Fruit fly (Drosophila melanogaster) whole organism, embryonic: ENCODE data around the gene armi.

Experiments used
- Ada2b ChIP-seq: fragments of 200-800 bp; sonication (Bioruptor generic); IDR thresholded peaks from 2 replicates; pipeline ENCODE4 v1.3.6; 2022; ENCODE audit warnings: missing biosample characterization, missing genetic modification characterization
- CG11560 ChIP-seq: fragments of 200-800 bp; sonication (Bioruptor generic); IDR thresholded peaks from 3 replicates; pipeline ENCODE4 v1.3.6; 2022; ENCODE audit warnings: missing biosample characterization, missing genetic modification characterization
- CG11696 ChIP-seq: fragments of 200-800 bp; sonication (Bioruptor generic); IDR thresholded peaks from 2 replicates; pipeline ENCODE4 v1.3.6; 2022; ENCODE audit warnings: missing biosample characterization, missing genetic modification characterization
- CG12071 ChIP-seq: fragments of 200-800 bp; sonication (Bioruptor generic); optimal IDR thresholded peaks from 3 replicates; lab custom pipeline; 2018; ENCODE audit warnings: missing biosample characterization, mild to moderate bottlenecking, missing genetic modification characterization
- CG13894 ChIP-seq: fragments of 200-800 bp; sonication (Bioruptor generic); optimal IDR thresholded peaks from 3 replicates; lab custom pipeline; 2018; ENCODE audit warnings: missing biosample characterization, mild to moderate bottlenecking, missing genetic modification characterization, moderate library complexity
- CG17359 ChIP-seq: fragments of 200-800 bp; sonication (Bioruptor generic); optimal IDR thresholded peaks from 3 replicates; lab custom pipeline; 2018; ENCODE audit warnings: missing biosample characterization, mild to moderate bottlenecking, missing genetic modification characterization, moderate library complexity
- CG17829 ChIP-seq: fragments of 200-800 bp; optimal IDR thresholded peaks from 2 replicates; lab custom pipeline; 2019; ENCODE audit warnings: missing biosample characterization, mild to moderate bottlenecking, missing genetic modification characterization, moderate library complexity
- CG18764 ChIP-seq: fragments of 200-800 bp; sonication (Bioruptor generic); optimal IDR thresholded peaks from 3 replicates; lab custom pipeline; 2016; ENCODE audit warnings: missing biosample characterization, missing genetic modification characterization
- CG2875 ChIP-seq: fragments of 200-800 bp; sonication (Bioruptor generic); optimal IDR thresholded peaks from 2 replicates; lab custom pipeline; 2017; ENCODE audit warnings: missing biosample characterization, mild to moderate bottlenecking, missing genetic modification characterization, missing genetic modification reagents
- CG3065 ChIP-seq: fragments of 200-800 bp; sonication (Bioruptor generic); optimal IDR thresholded peaks from 2 replicates; lab custom pipeline; 2016; ENCODE audit warnings: missing biosample characterization, missing genetic modification characterization
- CG3163 ChIP-seq: fragments of 200-800 bp; sonication (Bioruptor generic); optimal IDR thresholded peaks from 3 replicates; lab custom pipeline; 2016; ENCODE audit warnings: missing biosample characterization, missing genetic modification characterization
- CG6254 ChIP-seq: fragments of 200-800 bp; sonication (Bioruptor generic); optimal IDR thresholded peaks from 3 replicates; lab custom pipeline; 2017; ENCODE audit warnings: mild to moderate bottlenecking, missing biosample characterization, missing genetic modification reagents, missing genetic modification characterization
- CG6791 ChIP-seq: fragments of 200-800 bp; sonication (Bioruptor generic); IDR thresholded peaks from 3 replicates; pipeline ENCODE4 v1.3.6; 2022; ENCODE audit warnings: missing biosample characterization, missing genetic modification characterization; ENCODE audit not compliant: partially characterized antibody
- CG7372 ChIP-seq: fragments of 200-800 bp; sonication (Bioruptor generic); IDR thresholded peaks from 2 replicates; pipeline ENCODE4 v1.3.6; 2022; ENCODE audit warnings: missing biosample characterization, missing genetic modification characterization
- CG7556 ChIP-seq: fragments of 200-800 bp; sonication (Bioruptor generic); optimal IDR thresholded peaks from 2 replicates; lab custom pipeline; 2017; ENCODE audit warnings: missing biosample characterization, mild to moderate bottlenecking, missing genetic modification characterization
- CG8089 ChIP-seq: fragments of 200-800 bp; sonication (Bioruptor generic); optimal IDR thresholded peaks from 3 replicates; lab custom pipeline; 2016; ENCODE audit warnings: missing biosample characterization, missing genetic modification characterization
- CG8281 ChIP-seq: fragments of 200-800 bp; sonication (Bioruptor generic); optimal IDR thresholded peaks from 2 replicates; lab custom pipeline; 2018; ENCODE audit warnings: missing biosample characterization, mild to moderate bottlenecking, missing genetic modification characterization, moderate library complexity
- CG8290 ChIP-seq, 3 experiments: fragments of 200-800 bp; sonication (Bioruptor generic); optimal IDR thresholded peaks; 2 replicates each; lab custom pipeline; 2016 to 2019; ENCODE audit warnings: missing biosample characterization in 3 of 3, missing genetic modification characterization in 3 of 3, mild to moderate bottlenecking in 2 of 3, moderate library complexity in 1 of 3
- CG8765 ChIP-seq: fragments of 200-800 bp; sonication (Bioruptor generic); IDR thresholded peaks from 2 replicates; pipeline ENCODE4 v1.3.6; 2022; ENCODE audit warnings: missing biosample characterization, missing genetic modification characterization
- CG8924 ChIP-seq: fragments of 200-800 bp; optimal IDR thresholded peaks from 3 replicates; lab custom pipeline; 2019; ENCODE audit warnings: missing biosample characterization, mild to moderate bottlenecking, missing genetic modification characterization, moderate library complexity
- D ChIP-seq, 2 experiments: fragments of 200-800 bp in 1 of 2; fragments of >200 bp in 1 of 2; sonication (Bioruptor generic) in 1 of 2; optimal IDR thresholded peaks; 2 replicates in 1 of 2; 3 replicates in 1 of 2; lab custom pipeline; 2017; ENCODE audit warnings: mild to moderate bottlenecking in 1 of 2, missing biosample characterization in 1 of 2, missing genetic modification characterization in 1 of 2, missing genetic modification reagents in 1 of 2
- Dfd ChIP-seq, 2 experiments: fragments of >200 bp; optimal IDR thresholded peaks; 2 replicates each; lab custom pipeline; 2017; ENCODE audit warnings: missing biosample characterization in 2 of 2, missing genetic modification characterization in 2 of 2
- Hr78 ChIP-seq, 2 experiments: fragments of 200-800 bp in 1 of 2; fragments of >200 bp in 1 of 2; sonication (Bioruptor generic) in 1 of 2; optimal IDR thresholded peaks; 2 replicates each; lab custom pipeline; 2017 to 2019; ENCODE audit warnings: missing biosample characterization in 2 of 2, missing genetic modification characterization in 2 of 2, mild to moderate bottlenecking in 1 of 2, moderate library complexity in 1 of 2
- Lhr ChIP-seq: fragments of 200-800 bp; sonication (Bioruptor generic); optimal IDR thresholded peaks from 3 replicates; lab custom pipeline; 2017; ENCODE audit warnings: mild to moderate bottlenecking, missing biosample characterization, missing genetic modification reagents, missing genetic modification characterization
- MTF-1 ChIP-seq: fragments of 200-800 bp; sonication (Bioruptor generic); optimal IDR thresholded peaks from 2 replicates; lab custom pipeline; 2018; ENCODE audit warnings: missing biosample characterization, mild to moderate bottlenecking, missing genetic modification characterization, borderline replicate concordance
- Ravus ChIP-seq: fragments of 200-800 bp; sonication (Bioruptor generic); IDR thresholded peaks from 2 replicates; pipeline ENCODE4 v1.3.6; 2022; ENCODE audit warnings: missing biosample characterization, missing genetic modification characterization
- Tbp ChIP-seq: fragments of >200 bp; optimal IDR thresholded peaks from 2 replicates; lab custom pipeline; 2018; ENCODE audit warnings: missing biosample characterization, missing genetic modification characterization
- ab ChIP-seq: fragments of 200-800 bp; sonication (Bioruptor generic); optimal IDR thresholded peaks from 2 replicates; lab custom pipeline; 2016; ENCODE audit warnings: missing biosample characterization, missing genetic modification characterization
- amos ChIP-seq: fragments of 200-800 bp; sonication (Bioruptor generic); IDR thresholded peaks from 2 replicates; pipeline ENCODE4 v1.3.6; 2022; ENCODE audit warnings: missing biosample characterization, missing genetic modification characterization; ENCODE audit not compliant: partially characterized antibody
- bcd ChIP-seq: fragments of 200-800 bp; sonication (Bioruptor generic); optimal IDR thresholded peaks from 2 replicates; lab custom pipeline; 2017; ENCODE audit warnings: missing biosample characterization, mild to moderate bottlenecking, missing genetic modification characterization
- cato ChIP-seq: fragments of 200-800 bp; sonication (Bioruptor generic); optimal IDR thresholded peaks from 2 replicates; lab custom pipeline; 2016; ENCODE audit warnings: missing biosample characterization, missing genetic modification characterization, borderline replicate concordance
- cg ChIP-seq: fragments of 200-800 bp; sonication (Bioruptor generic); optimal IDR thresholded peaks from 3 replicates; lab custom pipeline; 2019; ENCODE audit warnings: missing biosample characterization, mild to moderate bottlenecking, missing genetic modification characterization, moderate library complexity
- chif ChIP-seq, 2 experiments: fragments of 200-800 bp; sonication (Bioruptor generic); optimal IDR thresholded peaks; 3 replicates each; lab custom pipeline; 2016; ENCODE audit warnings: missing biosample characterization in 2 of 2, missing genetic modification characterization in 2 of 2
- dan ChIP-seq: fragments of 200-800 bp; sonication (Bioruptor generic); IDR thresholded peaks from 2 replicates; pipeline ENCODE4 v1.3.6; 2022; ENCODE audit warnings: missing biosample characterization, missing genetic modification characterization
- dmrt11E ChIP-seq: fragments of 200-800 bp; sonication (Bioruptor generic); optimal IDR thresholded peaks from 3 replicates; lab custom pipeline; 2018; ENCODE audit warnings: missing biosample characterization, mild to moderate bottlenecking, missing genetic modification characterization, moderate library complexity
- dpn ChIP-seq, 2 experiments: fragments of 200-800 bp; sonication (Bioruptor generic); optimal IDR thresholded peaks; 3 replicates each; lab custom pipeline; 2016; ENCODE audit warnings: missing biosample characterization in 2 of 2, missing genetic modification characterization in 2 of 2
- gce ChIP-seq: fragments of 200-800 bp; sonication (Bioruptor generic); IDR thresholded peaks from 3 replicates; pipeline ENCODE4 v1.3.6; 2022; ENCODE audit warnings: missing biosample characterization, missing genetic modification characterization
- gem ChIP-seq: fragments of 200-800 bp; sonication (Bioruptor generic); optimal IDR thresholded peaks from 2 replicates; lab custom pipeline; 2019; ENCODE audit warnings: missing biosample characterization, mild to moderate bottlenecking, missing genetic modification characterization, moderate library complexity
- gsb ChIP-seq: fragments of 200-800 bp; sonication (Bioruptor generic); IDR thresholded peaks from 2 replicates; pipeline ENCODE4 v1.3.6; 2022; ENCODE audit warnings: missing biosample characterization, missing genetic modification characterization
- ham ChIP-seq: fragments of 200-800 bp; sonication (Bioruptor generic); IDR thresholded peaks from 2 replicates; pipeline ENCODE4 v1.3.6; 2022; ENCODE audit warnings: missing biosample characterization, missing genetic modification characterization
- otp ChIP-seq: fragments of 200-800 bp; sonication (Bioruptor generic); IDR thresholded peaks from 3 replicates; pipeline ENCODE4, ENCODE4 v1.3.6; 2022; ENCODE audit warnings: missing biosample characterization, missing genetic modification characterization
- pnt ChIP-seq: fragments of 200-800 bp; sonication (Bioruptor generic); optimal IDR thresholded peaks from 3 replicates; lab custom pipeline; 2016; ENCODE audit warnings: missing biosample characterization, missing genetic modification characterization
- pum ChIP-seq: fragments of 200-800 bp; sonication (Bioruptor generic); optimal IDR thresholded peaks from 2 replicates; lab custom pipeline; 2016; ENCODE audit warnings: missing biosample characterization, missing genetic modification characterization
- sqz ChIP-seq: fragments of 200-800 bp; sonication (Bioruptor generic); optimal IDR thresholded peaks from 3 replicates; lab custom pipeline; 2018; ENCODE audit warnings: missing biosample characterization, mild to moderate bottlenecking, missing genetic modification characterization
- stc ChIP-seq: fragments of 200-800 bp; sonication (Bioruptor generic); IDR thresholded peaks from 2 replicates; pipeline ENCODE4 v1.3.6; 2022; ENCODE audit warnings: missing biosample characterization, missing genetic modification characterization
- tin ChIP-seq: fragments of 200-800 bp; sonication (Bioruptor generic); optimal IDR thresholded peaks from 3 replicates; lab custom pipeline; 2016; ENCODE audit warnings: missing biosample characterization, missing genetic modification characterization
- zf30C ChIP-seq: fragments of 200-800 bp; sonication (Bioruptor generic); optimal IDR thresholded peaks from 3 replicates; lab custom pipeline; 2018; ENCODE audit warnings: missing biosample characterization, mild to moderate bottlenecking, missing genetic modification characterization

Gene armi

DNA sequence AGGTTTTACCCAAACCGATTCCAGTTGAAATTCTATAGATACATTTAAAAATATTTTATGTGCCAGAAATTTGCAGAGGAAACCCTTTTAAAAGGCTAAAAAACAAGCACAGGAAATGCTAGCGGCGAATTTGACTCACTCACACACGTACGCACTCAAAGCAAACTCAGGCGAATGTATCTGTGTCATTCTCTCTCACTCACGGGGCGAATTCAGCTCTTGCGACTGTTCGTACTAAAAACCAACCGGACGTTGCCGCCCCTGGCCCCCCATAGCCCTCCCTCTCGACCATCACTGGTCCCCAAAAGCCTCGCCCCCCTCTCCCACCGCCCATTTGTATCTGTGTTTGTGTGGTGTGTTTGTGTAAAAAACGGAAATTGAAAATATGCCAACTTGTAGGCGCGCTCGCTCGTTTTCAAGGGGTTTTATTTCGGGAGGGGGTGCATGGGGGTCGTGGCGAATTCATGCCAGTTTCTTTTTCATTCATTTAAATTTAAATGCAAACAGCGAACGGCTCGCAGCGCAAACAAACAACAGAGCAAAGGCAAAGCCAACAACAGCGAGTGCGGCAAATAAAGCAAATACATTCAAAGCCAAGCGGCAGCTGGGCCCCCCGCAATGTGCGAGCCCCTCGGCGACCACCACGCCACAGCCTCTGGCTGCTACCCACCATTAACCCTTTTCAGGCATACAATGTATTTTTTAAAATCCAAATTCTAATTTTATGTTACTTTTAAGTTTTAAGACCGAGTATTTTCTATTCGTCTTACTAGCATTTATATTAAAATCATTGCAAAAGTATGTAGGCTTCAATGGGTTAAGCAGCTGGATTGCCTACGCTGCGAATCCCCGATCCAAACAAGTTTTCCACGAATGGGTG, 42.7 kb upstream of the armi start (continued):
- TF ChIP-seq CG8089 (GFP tag; lab: Kevin White, UChicago) (peak; percentile 44), pum (GFP tag; lab: Kevin White, UChicago) (peak; percentile 48), amos (GFP tag; lab: Robert Waterston, UW) (peak; percentile 25; the same call in 1 of the 2 replicates), CG17359 (tag; lab: Kevin White, UChicago) (peak; percentile 84), otp (GFP tag; lab: Robert Waterston, UW) (peak; percentile 67; the same call in 2 of the 3 replicates), CG8290 (GFP tag; optimal IDR thresholded peaks at IDR 0.05; lab: Kevin White, UChicago) (no peak), CG8290 (tag; optimal IDR thresholded peaks at IDR 0.05; lab: Kevin White, UChicago) (peak; percentile 25 to 97), dmrt11E (tag; lab: Kevin White, UChicago) (no peak), CG11696 (GFP tag; lab: Robert Waterston, UW) (0 out of 2 replicates have a peak, but pooled peaks have one; percentile 66), CG7556 (peak; percentile 76), gsb (peak; percentile 59), MTF-1 (GFP tag; lab: Kevin White, UChicago) (peak; percentile 50), bcd (peak; percentile 63), CG6254 (no peak), CG8281 (tag; lab: Kevin White, UChicago) (peak; percentile 52), CG11560 (tag; lab: Robert Waterston, UW) (peak; percentile 52; the same call in 1 of the 3 replicates), CG17829 (peak; percentile 3), dan (no peak), Ravus (peak; percentile 58), Lhr (GFP tag; lab: Kevin White, UChicago) (peak; percentile 24), CG3163 (GFP tag; lab: Kevin White, UChicago) (peak; percentile 23), CG13894 (peak; percentile 95), Hr78 (GFP tag; optimal IDR thresholded peaks at IDR 0.05; lab: Kevin White, UChicago) (peak in 1 of 2 experiments; percentile 44), CG12071 (peak; percentile 81), pnt (peak; percentile 42), CG2875 (GFP tag; lab: Kevin White, UChicago) (peak; percentile 41), Tbp (no peak), stc (GFP tag; lab: Robert Waterston, UW) (peak; percentile 69), cato (GFP tag; lab: Kevin White, UChicago) (no peak), CG7372 (GFP tag; lab: Robert Waterston, UW) (peak; percentile 72), D (optimal IDR thresholded peaks at IDR 0.05; lab: Kevin White, UChicago) (no peak), D (GFP tag; optimal IDR thresholded peaks at IDR 0.05; lab: Kevin White, UChicago) (peak; percentile 51), chif (GFP tag; optimal IDR thresholded peaks at IDR 0.05; lab: Kevin White, UChicago) (peak; percentile 2 to 37), gem (tag; lab: Kevin White, UChicago) (peak; percentile 76), tin (GFP tag; lab: Kevin White, UChicago) (no peak), CG18764 (GFP tag; lab: Kevin White, UChicago) (no peak), CG8924 (tag; lab: Kevin White, UChicago) (peak; percentile 57), dpn (GFP tag; optimal IDR thresholded peaks at IDR 0.05; lab: Kevin White, UChicago) (peak; percentile 58 to 72), CG6791 (no peak), gce (GFP tag; lab: Robert Waterston, UW) (peak; percentile 60; the same call in 2 of the 3 replicates), ham (GFP tag; lab: Robert Waterston, UW) (peak; percentile 35; the same call in 1 of the 2 replicates), cg (GFP tag; lab: Kevin White, UChicago) (peak; percentile 95), zf30C (no peak), sqz (GFP tag; lab: Kevin White, UChicago) (peak; percentile 76), CG3065 (no peak), Ada2b (GFP tag; lab: Robert Waterston, UW) (peak; percentile 82), CG8765 (peak; percentile 46; the same call in 1 of the 2 replicates), ab (GFP tag; lab: Kevin White, UChicago) (no peak), Dfd (GFP tag; optimal IDR thresholded peaks at IDR 0.05; lab: Kevin White, UChicago) (no peak)
